Fruit fly (Drosophila melanogaster) whole organism, adult: Measurements from ENCODE around the gene CG31198.

Experiments used
- CG11617 ChIP-seq: fragments of 200-800 bp; sonication (Bioruptor generic); optimal IDR thresholded peaks from 2 replicates; lab custom pipeline; 2017; ENCODE audit warnings: mild to moderate bottlenecking, missing biosample characterization, missing genetic modification reagents, missing genetic modification characterization
- CG7045 ChIP-seq: fragments of 200-800 bp; sonication (Bioruptor generic); optimal IDR thresholded peaks from 2 replicates; lab custom pipeline; 2017; ENCODE audit warnings: missing biosample characterization, mild to moderate bottlenecking, missing genetic modification characterization
- bab1 ChIP-seq: fragments of 200-800 bp; sonication (Bioruptor generic); optimal IDR thresholded peaks from 3 replicates; lab custom pipeline; 2019; ENCODE audit warnings: missing biosample characterization, mild to moderate bottlenecking, missing genetic modification characterization, moderate library complexity
- kay ChIP-seq: fragments of 200-800 bp; sonication (Bioruptor generic); peaks from one replicate; lab custom pipeline; 2016; ENCODE audit warnings: missing biosample characterization, missing genetic modification characterization, borderline replicate concordance

DNA sequence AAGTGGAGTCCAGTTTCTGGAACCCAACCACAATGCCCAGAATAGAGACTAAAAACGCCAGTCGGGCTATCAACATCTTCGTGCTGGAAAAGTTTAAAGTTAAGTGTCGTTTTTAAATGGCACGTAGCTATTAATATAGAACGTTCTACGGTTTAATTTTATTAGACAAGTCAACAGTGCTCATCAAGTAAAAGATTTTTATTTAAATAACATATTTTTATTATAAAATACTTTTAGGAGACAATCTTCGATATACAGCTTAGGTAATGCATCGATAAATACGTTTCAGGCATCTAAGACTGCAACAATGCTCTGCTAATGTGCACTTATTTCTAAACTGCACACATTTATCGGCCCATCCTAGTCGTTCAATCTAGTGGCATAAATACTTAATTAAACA lies 17.4 kb upstream of the CG31198 start, which contains the start of gene CG42869:
- TF ChIP-seq CG11617: no peak
- TF ChIP-seq bab1: no peak
- no peak for TF ChIP-seq kay (GFP tag; lab: Kevin White, UChicago)
- no peak for TF ChIP-seq CG7045
